Worm (Caenorhabditis elegans): ENCODE measurements around the gene sdz-33.
"Not testable (repeated sequence)": the region's sequence is repeated elsewhere in the genome, so short reads cannot be mapped to it uniquely, and the experiment has no call there.

The sdz-33 gene

ce11 chrIII:11870009-11870408 is 37.3 kb upstream of the sdz-33 start (continued):
- TF ChIP-seq ttx-3 (tag; optimal IDR thresholded peaks at IDR 0.05), result no peak
- peak; percentile 94 for TF ChIP-seq ceh-2 (tag; optimal IDR thresholded peaks at IDR 0.05)
- TF ChIP-seq hlh-8 (tag; optimal IDR thresholded peaks at IDR 0.05), result peak; percentile 66
- TF ChIP-seq elt-4 (tag; optimal IDR thresholded peaks at IDR 0.05), result no peak
- TF ChIP-seq C38D4.7 (GFP tag; optimal IDR thresholded peaks at IDR 0.05), result peak; percentile 12
- TF ChIP-seq pqm-1 (tag; optimal IDR thresholded peaks at IDR 0.05), result peak; percentile 41
- TF ChIP-seq ets-4 (tag; optimal IDR thresholded peaks at IDR 0.05), result peak; percentile 92
- TF ChIP-seq eyg-1 (tag; optimal IDR thresholded peaks at IDR 0.05), result peak; percentile 45
- TF ChIP-seq ama-1 (optimal IDR thresholded peaks at IDR 0.05), result no peak
- TF ChIP-seq K02D7.2 (tag; optimal IDR thresholded peaks at IDR 0.05), result no peak
- TF ChIP-seq nhr-11 (tag; optimal IDR thresholded peaks at IDR 0.05), result no peak
- no peak for TF ChIP-seq sox-4 (tag; optimal IDR thresholded peaks at IDR 0.05)
- peak; percentile 57 for TF ChIP-seq lim-6 (tag; optimal IDR thresholded peaks at IDR 0.05)
- TF ChIP-seq K09A11.1 (tag; optimal IDR thresholded peaks at IDR 0.05; ENCODE audit: insufficient read depth), result no peak
- peak; percentile 33 for TF ChIP-seq pros-1 (tag; optimal IDR thresholded peaks at IDR 0.05)
- TF ChIP-seq hlh-30 (tag; optimal IDR thresholded peaks at IDR 0.05; ENCODE audit: insufficient read depth), result peak; percentile 19

DNA sequence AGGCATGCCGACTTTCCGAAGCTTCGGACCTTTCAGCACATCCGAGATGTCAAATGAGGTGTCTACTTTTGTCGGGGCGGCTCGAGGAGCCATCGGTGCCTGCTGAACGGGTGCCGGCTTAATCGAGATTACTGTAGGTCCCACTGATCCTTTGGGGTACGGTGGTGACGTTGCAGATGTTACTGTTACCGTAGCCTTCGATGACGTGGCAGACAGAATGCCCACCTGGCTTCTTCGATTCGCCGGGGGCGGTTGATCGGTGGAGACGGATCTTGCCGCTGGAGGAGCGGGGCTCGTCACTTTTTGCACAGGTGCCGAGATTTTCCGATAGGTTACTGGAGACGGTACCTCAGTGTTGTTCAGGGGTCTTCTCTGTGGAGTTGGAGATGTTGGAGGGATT is 35.7 kb upstream of the sdz-33 start:
- TF ChIP-seq tbx-7 (tag; optimal IDR thresholded peaks at IDR 0.05), result no peak
- peak; percentile 0 for TF ChIP-seq C08G9.2 (tag; optimal IDR thresholded peaks at IDR 0.05)
- no peak for TF ChIP-seq hlh-8 (tag; optimal IDR thresholded peaks at IDR 0.05)

DNA sequence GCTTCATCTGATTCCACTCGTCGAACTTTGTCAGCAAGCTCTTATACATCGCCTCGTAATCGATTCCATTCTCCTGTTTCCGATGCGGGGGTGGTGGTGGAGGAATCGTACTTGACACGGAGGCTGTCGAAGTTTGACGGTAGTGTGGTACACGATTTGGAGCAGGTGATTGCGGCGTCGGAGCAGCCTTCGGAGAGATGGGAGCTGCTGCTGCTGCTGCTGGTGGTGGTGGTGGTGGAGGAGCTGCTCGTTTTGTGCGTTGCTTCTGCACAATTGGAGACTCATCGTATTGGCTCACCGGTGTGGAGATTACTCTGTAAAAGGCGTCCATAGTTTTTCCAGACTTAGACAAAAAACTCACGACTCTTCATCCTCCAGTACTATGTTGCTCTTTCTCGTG is 33.0 kb upstream of the sdz-33 start:
- TF ChIP-seq elt-4 (tag; optimal IDR thresholded peaks at IDR 0.05) (no peak), dmd-4 (tag; optimal IDR thresholded peaks at IDR 0.05; ENCODE audit: borderline replicate concordance) (no peak), rnt-1 (tag; optimal IDR thresholded peaks at IDR 0.05) (no peak), unc-55 (GFP tag; optimal IDR thresholded peaks at IDR 0.05) (no peak), ceh-34 (tag; optimal IDR thresholded peaks at IDR 0.05) (no peak), pha-4 (tag; optimal IDR thresholded peaks at IDR 0.05) (no peak)

DNA sequence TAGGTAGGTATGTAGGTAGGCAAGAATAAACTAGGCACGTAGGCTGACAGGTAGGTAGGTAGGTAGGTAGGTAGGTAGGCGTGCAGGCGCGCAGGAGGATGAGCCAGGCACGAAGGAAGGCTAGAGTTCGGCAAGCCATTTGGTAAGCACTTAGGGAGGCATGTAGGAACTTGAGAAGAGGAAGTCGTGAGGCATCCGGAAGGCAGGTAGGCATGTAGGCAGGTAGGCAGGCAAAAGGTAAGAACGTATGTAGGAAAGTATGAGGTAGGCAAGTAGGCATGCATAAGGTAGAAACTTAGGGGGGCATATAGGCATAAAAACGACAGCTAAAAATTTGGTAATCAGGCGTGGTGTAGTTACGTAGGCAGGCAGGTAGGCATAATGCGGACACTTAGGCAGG is 31.1 kb upstream of the sdz-33 start:
- TF ChIP-seq C08G9.2 (tag; optimal IDR thresholded peaks at IDR 0.05) (no peak), pat-9 (tag; optimal IDR thresholded peaks at IDR 0.05) (no peak), fkh-10 (GFP tag; optimal IDR thresholded peaks at IDR 0.05) (no peak), elt-4 (tag; optimal IDR thresholded peaks at IDR 0.05) (peak; percentile 32), ttx-3 (tag; optimal IDR thresholded peaks at IDR 0.05) (no peak), pros-1 (tag; optimal IDR thresholded peaks at IDR 0.05) (no peak)

- TF ChIP-seq elt-2 (tag; optimal IDR thresholded peaks at IDR 0.05), result peak; percentile 79
- TF ChIP-seq hlh-30 (tag; optimal IDR thresholded peaks at IDR 0.05; ENCODE audit: insufficient read depth), result no peak
Observed at ce11 chrIII:11878751-11879150, 28.5 kb upstream of the sdz-33 start, which contains the start of gene Y56A3A.6. Gene Y56A3A.6, minus strand, starts transcription at chrIII:11878803.

- no peak for TF ChIP-seq ttx-3 (tag; optimal IDR thresholded peaks at IDR 0.05)
- TF ChIP-seq elt-2 (tag; optimal IDR thresholded peaks at IDR 0.05), result peak; percentile 42
- no peak for TF ChIP-seq dmd-4 (tag; optimal IDR thresholded peaks at IDR 0.05; ENCODE audit: borderline replicate concordance)
Observed at ce11 chrIII:11881549-11881948, 25.7 kb upstream of the sdz-33 start.

DNA sequence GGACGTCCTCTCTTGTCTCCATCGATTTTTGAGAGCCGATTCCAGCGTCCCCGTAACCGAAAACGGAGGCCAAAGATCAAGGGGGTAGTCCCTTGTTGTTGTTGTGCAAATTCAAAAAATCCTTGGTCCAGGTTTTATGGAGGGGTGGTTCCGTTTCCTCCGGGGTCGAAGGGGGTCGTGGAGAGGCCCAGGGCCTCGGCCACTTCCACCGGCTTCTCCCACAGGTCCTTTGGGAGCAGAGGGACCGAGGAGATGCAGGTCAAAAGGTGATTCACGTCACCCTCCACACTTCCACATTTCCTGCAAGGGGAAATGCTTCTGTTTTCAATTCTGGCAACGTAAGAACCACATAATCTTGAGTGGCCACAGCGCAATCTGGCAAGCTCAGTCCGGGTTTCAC is 23.6 kb upstream of the sdz-33 start, which contains the start of gene fbxb-22:
Gene fbxb-22 (minus strand): TSS at position 61 of the 400 bp plus-strand sequence.
- not testable (repeated sequence) for TF ChIP-seq elt-2 (tag; optimal IDR thresholded peaks at IDR 0.05); unc-3 (GFP tag; conservative IDR thresholded peaks at IDR 0.05); unc-3 (tag; optimal IDR thresholded peaks at IDR 0.05); unc-86 (tag; optimal IDR thresholded peaks at IDR 0.05)
